Fruit fly (Drosophila melanogaster): Measurements from ENCODE around the gene Octalpha2R.
A peak's percentile ranks its signal among the peaks of the same experiment; 100 is the strongest.

The Octalpha2R gene

DNA sequence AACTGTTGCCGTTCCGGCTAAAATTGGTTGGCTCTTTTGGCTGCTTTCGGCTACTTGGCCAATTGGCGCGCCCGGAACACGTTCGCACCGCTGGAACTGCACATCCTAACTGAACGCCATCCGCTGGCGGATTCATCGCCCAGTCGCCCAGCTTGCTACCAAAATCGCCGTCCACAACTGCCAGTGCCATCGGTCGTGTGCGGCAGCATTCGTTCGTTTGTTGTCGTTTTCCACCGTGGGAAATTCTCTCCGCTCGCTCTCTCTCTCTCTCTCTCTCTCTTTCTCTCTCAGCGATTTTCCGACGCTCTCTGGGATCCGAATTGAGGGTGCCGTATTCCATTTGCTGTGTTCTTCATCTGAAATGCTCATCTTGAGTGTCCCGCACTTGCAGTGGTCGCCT is at the start of gene Octalpha2R (continued):
- TF ChIP-seq Pdp1 (GFP tag; optimal IDR thresholded peaks at IDR 0.05) (no peak), CG16863 (GFP tag; optimal IDR thresholded peaks at IDR 0.05) (no peak), CG17829 (tag; optimal IDR thresholded peaks at IDR 0.05) (no peak), Lim3 (GFP tag; IDR thresholded peaks at IDR 0.05) (no peak), Deaf1 (tag; optimal IDR thresholded peaks at IDR 0.05) (peak; percentile 93), ro (GFP tag; IDR thresholded peaks at IDR 0.05) (no peak), CG42726 (GFP tag; IDR thresholded peaks at IDR 0.05; ENCODE audit: partially characterized antibody) (peak; percentile 48; the same call in 1 of the 2 replicates), tll (GFP tag; optimal IDR thresholded peaks at IDR 0.05) (no peak), zf30C (GFP tag; optimal IDR thresholded peaks at IDR 0.05) (no peak), CG3847 (GFP tag; IDR thresholded peaks at IDR 0.05) (no peak), Xbp1 (GFP tag; optimal IDR thresholded peaks at IDR 0.05) (no peak), CG3726 (GFP tag; IDR thresholded peaks at IDR 0.05) (0 out of 3 replicates have a peak, but pooled peaks have one; percentile 36), ato (GFP tag; IDR thresholded peaks at IDR 0.05; ENCODE audit: partially characterized antibody) (no peak), CG8281 (tag; optimal IDR thresholded peaks at IDR 0.05) (no peak), vvl (GFP tag; IDR thresholded peaks at IDR 0.05) (no peak), CG11247 (GFP tag; IDR thresholded peaks at IDR 0.05) (0 out of 2 replicates have a peak, but pooled peaks have one; percentile 10), unc-4 (GFP tag; IDR thresholded peaks at IDR 0.05; ENCODE audit: partially characterized antibody) (no peak), caup (GFP tag; optimal IDR thresholded peaks at IDR 0.05; ENCODE audit: severe bottlenecking) (no peak), CG6765 (GFP tag; optimal IDR thresholded peaks at IDR 0.05) (no peak), gcm2 (GFP tag; optimal IDR thresholded peaks at IDR 0.05) (no peak), CG13624 (GFP tag; optimal IDR thresholded peaks at IDR 0.05) (no peak), CG7357 (GFP tag; IDR thresholded peaks at IDR 0.05) (no peak), chif (GFP tag; optimal IDR thresholded peaks at IDR 0.05) (no peak), CG4854 (GFP tag; optimal IDR thresholded peaks at IDR 0.05) (no peak), D (optimal IDR thresholded peaks at IDR 0.05) (no peak), D (GFP tag; optimal IDR thresholded peaks at IDR 0.05) (no peak), HLH4C (GFP tag; IDR thresholded peaks at IDR 0.05; ENCODE audit: partially characterized antibody) (peak; percentile 15; the same call in 1 of the 3 replicates), CG3407 (GFP tag; optimal IDR thresholded peaks at IDR 0.05) (no peak), CG16815 (GFP tag; optimal IDR thresholded peaks at IDR 0.05) (no peak), CG32532 (GFP tag; IDR thresholded peaks at IDR 0.05) (peak; percentile 46; the same call in 1 of the 2 replicates), Blimp-1 (GFP tag; optimal IDR thresholded peaks at IDR 0.05) (no peak), zfh1 (GFP tag; IDR thresholded peaks at IDR 0.05) (no peak), Hmx (GFP tag; optimal IDR thresholded peaks at IDR 0.05) (no peak), CG7745 (tag; optimal IDR thresholded peaks at IDR 0.05) (no peak), CG8290 (GFP tag; optimal IDR thresholded peaks at IDR 0.05) (no peak), CG8290 (tag; optimal IDR thresholded peaks at IDR 0.05) (peak in 1 of 2 experiments; percentile 43), fd3F (GFP tag; optimal IDR thresholded peaks at IDR 0.05) (no peak), CG17568 (GFP tag; optimal IDR thresholded peaks at IDR 0.05) (no peak), lmd (GFP tag; IDR thresholded peaks at IDR 0.05) (no peak), CG10565 (GFP tag; optimal IDR thresholded peaks at IDR 0.05) (no peak), MTF-1 (GFP tag; optimal IDR thresholded peaks at IDR 0.05; ENCODE audit: borderline replicate concordance) (no peak), en (GFP tag; optimal IDR thresholded peaks at IDR 0.05) (no peak), al (GFP tag; IDR thresholded peaks at IDR 0.05) (0 out of 2 replicates have a peak, but pooled peaks have one; percentile 7), CG11456 (GFP tag; IDR thresholded peaks at IDR 0.05) (no peak), Abd-B (GFP tag; optimal IDR thresholded peaks at IDR 0.05) (no peak), CG12769 (tag; optimal IDR thresholded peaks at IDR 0.05) (no peak), CG10543 (GFP tag; optimal IDR thresholded peaks at IDR 0.05) (no peak), ftz-f1 (GFP tag; optimal IDR thresholded peaks at IDR 0.05) (no peak), Ravus (GFP tag; IDR thresholded peaks at IDR 0.05) (no peak), sisA (GFP tag; IDR thresholded peaks at IDR 0.05) (peak; percentile 7; the same call in 1 of the 2 replicates), mam (GFP tag; optimal IDR thresholded peaks at IDR 0.05) (no peak)

Measured in whole organism, embryonic.